Worm (Caenorhabditis elegans): ENCODE data around the gene sri-39.
"Not testable (repeated sequence)": the region's sequence is repeated elsewhere in the genome, so short reads cannot be mapped to it uniquely, and the experiment has no call there.

The sri-39 gene

ce11 chrII:2619148-2619547 lies 31.8 kb downstream of the sri-39 start, which contains the start of gene msrp-6:
msrp-6 (plus strand) TSS chrII:2619448.
- TF ChIP-seq gmeb-2, sox-4, Y22D7AL.16 (tag; optimal IDR thresholded peaks at IDR 0.05): not testable (repeated sequence)

DNA sequence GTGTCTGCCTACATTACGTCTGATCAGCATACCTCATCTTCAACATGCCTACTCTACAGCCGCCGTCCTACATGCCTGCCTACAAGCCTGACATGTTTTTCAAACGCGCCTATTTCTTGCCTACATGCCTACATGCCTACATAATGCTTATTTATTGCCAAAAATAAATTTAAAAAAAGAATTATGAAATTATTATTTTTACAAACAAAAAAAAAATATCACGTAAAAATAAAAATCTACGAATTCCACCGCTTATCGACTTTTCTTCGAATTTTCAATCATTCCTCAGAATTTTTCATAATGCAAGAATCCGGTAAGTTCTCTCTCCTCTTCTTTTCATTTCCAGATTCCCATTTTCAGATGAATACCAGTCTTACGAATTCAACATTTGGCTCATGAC lies 35.2 kb downstream of the sri-39 start, which contains the start of gene D2062.5:
Gene D2062.5, plus strand, starts transcription at position 301 of the 400 bp plus-strand sequence.
- TF ChIP-seq ceh-31 (tag; optimal IDR thresholded peaks at IDR 0.05) (no peak), sox-2 (GFP tag; IDR thresholded peaks at IDR 0.05) (no peak), ceh-34 (tag; optimal IDR thresholded peaks at IDR 0.05) (no peak), nhr-232 (tag; optimal IDR thresholded peaks at IDR 0.05) (no peak), unc-3 (GFP tag; conservative IDR thresholded peaks at IDR 0.05) (no peak), unc-3 (tag; optimal IDR thresholded peaks at IDR 0.05) (no peak)

- TF ChIP-seq fax-1, nhr-11, tbx-7 (tag; optimal IDR thresholded peaks at IDR 0.05): not testable (repeated sequence)
These were observed 35.7 kb downstream of the sri-39 start, which contains the start of gene D2062.4 for ce11 chrII:2622936-2623452. D2062.4 (plus strand) TSS chrII:2623402.

DNA sequence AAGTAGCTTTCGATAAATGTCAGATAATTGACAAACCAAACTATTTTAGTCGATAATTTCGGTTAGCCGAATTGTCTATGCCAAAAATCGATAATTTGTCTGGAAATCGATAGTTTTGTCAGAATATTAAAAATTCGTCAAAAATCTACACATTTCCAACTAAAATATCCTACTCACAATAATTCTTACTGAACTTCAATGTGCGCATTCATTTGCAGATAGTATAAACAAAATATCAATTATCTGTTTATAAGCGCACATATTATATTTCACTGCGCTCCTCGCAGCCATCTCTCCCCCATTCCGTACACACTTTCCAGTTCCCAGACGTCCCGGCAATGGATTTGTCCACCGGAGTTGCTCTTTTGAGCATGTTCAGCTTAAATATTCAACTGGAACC lies 37.5 kb downstream of the sri-39 start, which contains the start of gene lgc-28:
Gene lgc-28, plus strand, starts transcription at position 301 of the 400 bp plus-strand sequence.
- TF ChIP-seq zip-5 (tag; optimal IDR thresholded peaks at IDR 0.05), result no peak
- TF ChIP-seq ceh-34 (tag; optimal IDR thresholded peaks at IDR 0.05), result no peak
- TF ChIP-seq ets-4 (tag; optimal IDR thresholded peaks at IDR 0.05), result no peak
- TF ChIP-seq unc-86 (tag; optimal IDR thresholded peaks at IDR 0.05), result no peak
- no peak for TF ChIP-seq pax-1 (tag; optimal IDR thresholded peaks at IDR 0.05)
- no peak for TF ChIP-seq tbx-2 (tag; optimal IDR thresholded peaks at IDR 0.05)
- no peak for TF ChIP-seq hlh-13 (GFP tag; optimal IDR thresholded peaks at IDR 0.05)
- no peak for TF ChIP-seq pqm-1 (tag; optimal IDR thresholded peaks at IDR 0.05)
- TF ChIP-seq pros-1 (tag; optimal IDR thresholded peaks at IDR 0.05), result no peak
- TF ChIP-seq sox-4 (tag; optimal IDR thresholded peaks at IDR 0.05), result no peak
- TF ChIP-seq pat-9 (tag; optimal IDR thresholded peaks at IDR 0.05), result no peak

ce11 chrII:2627154-2627799 lies 40.0 kb downstream of the sri-39 start, which contains the start of gene sri-71:
sri-71 (plus strand) TSS chrII:2627749.
- TF ChIP-seq pros-1 (tag; optimal IDR thresholded peaks at IDR 0.05), result no peak
- TF ChIP-seq ceh-6 (GFP tag; optimal IDR thresholded peaks at IDR 0.05), result no peak
- TF ChIP-seq ceh-22 (tag; optimal IDR thresholded peaks at IDR 0.05), result no peak

DNA sequence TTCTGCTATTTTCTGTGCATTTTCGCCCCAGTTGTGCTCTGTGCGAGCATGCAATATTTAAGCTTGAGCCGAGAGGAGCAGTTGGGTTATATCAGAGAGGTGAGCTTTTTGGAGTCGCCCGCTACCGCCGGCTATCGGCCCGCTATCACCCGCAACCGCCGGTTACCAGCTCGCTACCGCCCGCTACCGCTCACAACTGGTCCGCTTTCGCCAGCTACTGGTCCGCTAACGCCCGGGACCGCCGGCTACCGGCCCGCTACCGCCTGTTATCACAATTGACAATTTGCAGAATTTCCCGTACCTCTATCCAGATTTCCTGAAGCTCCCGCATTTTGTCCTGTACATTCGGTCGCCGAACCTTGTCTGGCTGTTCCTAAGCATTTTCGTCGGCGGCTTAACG lies 41.1 kb downstream of the sri-39 start:
- TF ChIP-seq T23F11.4 (GFP tag; optimal IDR thresholded peaks at IDR 0.05) (no peak), pha-2 (tag; optimal IDR thresholded peaks at IDR 0.05) (no peak), ceh-31 (tag; optimal IDR thresholded peaks at IDR 0.05) (no peak), eyg-1 (tag; optimal IDR thresholded peaks at IDR 0.05) (no peak), ttx-3 (tag; optimal IDR thresholded peaks at IDR 0.05) (no peak), nhr-232 (tag; optimal IDR thresholded peaks at IDR 0.05) (no peak), npax-4 (tag; optimal IDR thresholded peaks at IDR 0.05) (no peak), ztf-16 (tag; optimal IDR thresholded peaks at IDR 0.05) (no peak), fkh-6 (tag; optimal IDR thresholded peaks at IDR 0.05) (no peak), pat-9 (tag; optimal IDR thresholded peaks at IDR 0.05) (no peak), ceh-19 (GFP tag; optimal IDR thresholded peaks at IDR 0.05) (no peak)
